Fruit fly (Drosophila melanogaster) whole organism, adult: Measurements from ENCODE around the gene CG13724.

Experiments used
- CG11617 ChIP-seq: fragments of 200-800 bp; sonication (Bioruptor generic); optimal IDR thresholded peaks from 2 replicates; lab custom pipeline; 2017; ENCODE audit warnings: mild to moderate bottlenecking, missing biosample characterization, missing genetic modification reagents, missing genetic modification characterization
- CG12768 ChIP-seq: fragments of 200-800 bp; sonication (Bioruptor generic); optimal IDR thresholded peaks from 2 replicates; lab custom pipeline; 2017; ENCODE audit warnings: missing biosample characterization, missing genetic modification characterization, mild to moderate bottlenecking, moderate library complexity, missing genetic modification reagents
- CG14711 ChIP-seq: fragments of 200-800 bp; sonication (Bioruptor generic); optimal IDR thresholded peaks from 2 replicates; lab custom pipeline; 2018; ENCODE audit warnings: missing biosample characterization, mild to moderate bottlenecking, missing genetic modification characterization, moderate library complexity
- CG1620 ChIP-seq: fragments of 200-800 bp; sonication (Bioruptor generic); optimal IDR thresholded peaks from 2 replicates; lab custom pipeline; 2016; ENCODE audit warnings: missing biosample characterization, missing genetic modification characterization
- CG33017 ChIP-seq: fragments of 200-800 bp; sonication (Bioruptor generic); optimal IDR thresholded peaks from 2 replicates; lab custom pipeline; 2018; ENCODE audit warnings: missing biosample characterization, mild to moderate bottlenecking, missing genetic modification characterization, moderate library complexity
- CG5204 ChIP-seq: fragments of 200-800 bp; sonication (Bioruptor generic); optimal IDR thresholded peaks from 2 replicates; lab custom pipeline; 2016; ENCODE audit warnings: missing biosample characterization, missing genetic modification characterization
- CG7045 ChIP-seq: fragments of 200-800 bp; sonication (Bioruptor generic); optimal IDR thresholded peaks from 2 replicates; lab custom pipeline; 2017; ENCODE audit warnings: missing biosample characterization, mild to moderate bottlenecking, missing genetic modification characterization
- CG7101 ChIP-seq: fragments of 200-800 bp; sonication (Bioruptor generic); optimal IDR thresholded peaks from 2 replicates; lab custom pipeline; 2018; ENCODE audit warnings: missing biosample characterization, mild to moderate bottlenecking, missing genetic modification characterization, moderate library complexity
- Clk ChIP-seq: fragments of 200-800 bp; sonication (Bioruptor generic); optimal IDR thresholded peaks from 2 replicates; lab custom pipeline; 2017; ENCODE audit warnings: missing biosample characterization, missing genetic modification characterization
- Crg-1 ChIP-seq: fragments of 200-800 bp; sonication (Bioruptor generic); optimal IDR thresholded peaks from 2 replicates; lab custom pipeline; 2016; ENCODE audit warnings: missing biosample characterization, missing genetic modification characterization
- Hr96 ChIP-seq: fragments of 200-800 bp; sonication (Bioruptor generic); optimal IDR thresholded peaks from 2 replicates; lab custom pipeline; 2016; ENCODE audit warnings: missing biosample characterization, missing genetic modification characterization
- Mnt ChIP-seq: fragments of 200-800 bp; sonication (Bioruptor generic); optimal IDR thresholded peaks from 2 replicates; lab custom pipeline; 2016; ENCODE audit warnings: missing biosample characterization, mild to moderate bottlenecking, missing genetic modification characterization
- bab1 ChIP-seq: fragments of 200-800 bp; sonication (Bioruptor generic); optimal IDR thresholded peaks from 3 replicates; lab custom pipeline; 2019; ENCODE audit warnings: missing biosample characterization, mild to moderate bottlenecking, missing genetic modification characterization, moderate library complexity
- cic ChIP-seq: fragments of 200-800 bp; sonication (Bioruptor generic); optimal IDR thresholded peaks from 2 replicates; lab custom pipeline; 2017; ENCODE audit warnings: missing biosample characterization, mild to moderate bottlenecking, missing genetic modification characterization, moderate library complexity
- cnc ChIP-seq, 2 experiments: fragments of >200 bp; optimal IDR thresholded peaks; 2 replicates each; lab custom pipeline; 2017
- kay ChIP-seq: fragments of 200-800 bp; sonication (Bioruptor generic); peaks from one replicate; lab custom pipeline; 2016; ENCODE audit warnings: missing biosample characterization, missing genetic modification characterization, borderline replicate concordance
- ovo ChIP-seq: fragments of 200-800 bp; sonication (Bioruptor generic); optimal IDR thresholded peaks from 2 replicates; lab custom pipeline; 2016; ENCODE audit warnings: missing biosample characterization, missing genetic modification characterization
- pad ChIP-seq: fragments of 200-800 bp; sonication (Bioruptor generic); optimal IDR thresholded peaks from 3 replicates; lab custom pipeline; 2017; ENCODE audit warnings: missing biosample characterization, missing genetic modification characterization, mild to moderate bottlenecking, moderate library complexity, missing genetic modification reagents
- tj ChIP-seq: fragments of 200-800 bp; sonication (Bioruptor generic); optimal IDR thresholded peaks from 3 replicates; lab custom pipeline; 2017; ENCODE audit warnings: missing biosample characterization, mild to moderate bottlenecking, missing genetic modification characterization, moderate library complexity
- toe ChIP-seq: fragments of 200-800 bp; sonication (Bioruptor generic); optimal IDR thresholded peaks from 2 replicates; lab custom pipeline; 2016; ENCODE audit warnings: missing biosample characterization, missing genetic modification characterization

CG13724 gene

DNA sequence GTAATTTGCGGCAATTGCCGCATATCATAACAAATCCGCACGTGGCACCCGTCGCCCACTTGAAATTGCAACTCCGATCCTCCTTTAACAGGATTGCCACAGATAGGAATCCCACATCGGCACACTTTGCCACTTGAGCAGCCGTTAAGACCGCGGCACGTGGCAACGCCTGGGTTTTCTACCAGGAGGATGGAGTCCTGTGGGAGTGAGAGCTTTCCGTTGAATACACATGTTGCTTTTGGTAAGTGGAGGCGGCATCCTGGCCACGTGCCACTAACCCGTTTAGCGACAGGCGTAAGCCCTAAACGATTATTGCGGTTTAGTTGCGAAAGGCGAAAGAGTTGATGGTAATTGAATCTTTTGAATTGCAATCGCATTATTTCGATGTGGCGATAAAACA lies 35.8 kb downstream of the CG13724 start:
- TF ChIP-seq bab1 (GFP tag; lab: Kevin White, UChicago) = no peak
- no peak for TF ChIP-seq pad (GFP tag; lab: Kevin White, UChicago)
- TF ChIP-seq CG14711 (tag; lab: Kevin White, UChicago) = no peak
- TF ChIP-seq cic (GFP tag; lab: Kevin White, UChicago) = no peak
- TF ChIP-seq ovo (GFP tag; lab: Kevin White, UChicago) = no peak
- no peak for TF ChIP-seq CG7101 (tag; lab: Kevin White, UChicago)
- TF ChIP-seq CG5204 (GFP tag; lab: Kevin White, UChicago) = no peak
- TF ChIP-seq CG12768 (GFP tag; lab: Kevin White, UChicago) = no peak
- no peak for TF ChIP-seq kay (GFP tag; lab: Kevin White, UChicago)
- no peak for TF ChIP-seq CG1620
- no peak for TF ChIP-seq toe (GFP tag; lab: Kevin White, UChicago)
- no peak for TF ChIP-seq Crg-1 (GFP tag; lab: Kevin White, UChicago)
- no peak for TF ChIP-seq tj
- TF ChIP-seq Clk (GFP tag; lab: Kevin White, UChicago) = no peak
- TF ChIP-seq Hr96 (GFP tag; lab: Kevin White, UChicago) = no peak
- TF ChIP-seq Mnt (GFP tag; lab: Kevin White, UChicago) = no peak
- TF ChIP-seq CG33017 (tag; lab: Kevin White, UChicago) = no peak
- TF ChIP-seq CG11617 (GFP tag; lab: Kevin White, UChicago) = no peak
- no peak for TF ChIP-seq cnc (optimal IDR thresholded peaks at IDR 0.05; lab: Kevin White, UChicago)

- no peak for TF ChIP-seq toe (GFP tag; lab: Kevin White, UChicago)
- no peak for TF ChIP-seq cnc (optimal IDR thresholded peaks at IDR 0.05; lab: Kevin White, UChicago)
- no peak for TF ChIP-seq CG7101 (tag; lab: Kevin White, UChicago)
- TF ChIP-seq cic (GFP tag; lab: Kevin White, UChicago) = no peak
- no peak for TF ChIP-seq CG33017 (tag; lab: Kevin White, UChicago)
- TF ChIP-seq CG11617 (GFP tag; lab: Kevin White, UChicago) = no peak
Observed at dm6 chr3L:17359225-17359773, 36.7 kb downstream of the CG13724 start, which contains the start of gene tap. Gene tap (plus strand): TSS chr3L:17359682.

DNA sequence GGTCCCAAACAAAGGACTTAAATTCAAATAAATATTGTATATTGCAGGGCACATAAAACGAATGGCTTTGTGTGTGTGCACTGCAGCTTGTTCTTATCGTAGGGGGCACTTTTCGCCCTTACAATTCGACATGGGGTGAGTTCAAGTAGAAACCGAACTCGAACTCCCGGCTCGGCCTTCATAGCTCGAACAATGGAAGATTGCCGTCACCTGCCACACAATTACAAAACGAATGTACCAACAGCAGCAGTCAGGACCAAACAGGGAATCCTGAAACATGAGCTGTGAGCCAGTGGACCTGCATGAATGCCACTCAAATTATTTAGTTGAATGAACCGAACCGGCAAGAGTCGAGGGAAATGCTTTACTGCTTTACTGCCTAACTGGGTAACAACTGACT lies 39.3 kb downstream of the CG13724 start:
- TF ChIP-seq CG12768 (GFP tag; lab: Kevin White, UChicago) = no peak
- TF ChIP-seq cnc (optimal IDR thresholded peaks at IDR 0.05; lab: Kevin White, UChicago) = no peak

dm6 chr3L:17362940-17363339 lies 40.3 kb downstream of the CG13724 start:
- TF ChIP-seq cic (GFP tag; lab: Kevin White, UChicago) = no peak
- no peak for TF ChIP-seq CG14711 (tag; lab: Kevin White, UChicago)
- TF ChIP-seq CG7101 (tag; lab: Kevin White, UChicago) = no peak
- TF ChIP-seq CG33017 (tag; lab: Kevin White, UChicago) = no peak
- no peak for TF ChIP-seq CG1620
- TF ChIP-seq tj = no peak
- TF ChIP-seq ovo (GFP tag; lab: Kevin White, UChicago) = no peak
- no peak for TF ChIP-seq Crg-1 (GFP tag; lab: Kevin White, UChicago)
- TF ChIP-seq Hr96 (GFP tag; lab: Kevin White, UChicago) = no peak
- TF ChIP-seq toe (GFP tag; lab: Kevin White, UChicago) = no peak
- TF ChIP-seq CG11617 (GFP tag; lab: Kevin White, UChicago) = no peak

DNA sequence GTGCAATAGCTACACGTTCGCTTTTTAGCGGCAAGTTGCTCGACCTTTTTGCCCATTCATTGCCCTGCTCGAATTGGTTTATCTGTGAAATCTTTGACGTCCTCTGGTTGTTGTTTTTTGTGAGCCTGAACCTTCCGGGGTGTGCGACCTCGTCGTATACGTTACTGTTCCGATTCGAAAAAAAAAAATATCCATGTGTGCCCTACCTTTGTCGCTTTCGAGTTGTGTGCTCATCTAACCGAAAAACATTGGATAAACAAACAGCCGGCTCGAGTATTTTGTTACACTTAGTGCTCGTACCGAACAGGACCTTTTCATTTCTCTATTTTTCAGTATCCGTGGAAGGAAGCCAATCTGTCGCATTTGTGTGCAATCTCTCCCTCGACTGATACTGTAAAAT lies 41.4 kb downstream of the CG13724 start:
- TF ChIP-seq CG33017 (tag; lab: Kevin White, UChicago) (no peak), CG1620 (no peak), kay (GFP tag; lab: Kevin White, UChicago) (no peak), CG7045 (GFP tag; lab: Kevin White, UChicago) (no peak), Hr96 (GFP tag; lab: Kevin White, UChicago) (no peak), CG7101 (tag; lab: Kevin White, UChicago) (no peak), CG14711 (tag; lab: Kevin White, UChicago) (no peak), bab1 (GFP tag; lab: Kevin White, UChicago) (no peak), Mnt (GFP tag; lab: Kevin White, UChicago) (no peak), CG5204 (GFP tag; lab: Kevin White, UChicago) (no peak), ovo (GFP tag; lab: Kevin White, UChicago) (no peak), CG12768 (GFP tag; lab: Kevin White, UChicago) (no peak), Crg-1 (GFP tag; lab: Kevin White, UChicago) (no peak), pad (GFP tag; lab: Kevin White, UChicago) (no peak), Clk (GFP tag; lab: Kevin White, UChicago) (no peak), toe (GFP tag; lab: Kevin White, UChicago) (no peak), CG11617 (GFP tag; lab: Kevin White, UChicago) (no peak), cic (GFP tag; lab: Kevin White, UChicago) (no peak), tj (no peak), cnc (optimal IDR thresholded peaks at IDR 0.05; lab: Kevin White, UChicago) (no peak)

DNA sequence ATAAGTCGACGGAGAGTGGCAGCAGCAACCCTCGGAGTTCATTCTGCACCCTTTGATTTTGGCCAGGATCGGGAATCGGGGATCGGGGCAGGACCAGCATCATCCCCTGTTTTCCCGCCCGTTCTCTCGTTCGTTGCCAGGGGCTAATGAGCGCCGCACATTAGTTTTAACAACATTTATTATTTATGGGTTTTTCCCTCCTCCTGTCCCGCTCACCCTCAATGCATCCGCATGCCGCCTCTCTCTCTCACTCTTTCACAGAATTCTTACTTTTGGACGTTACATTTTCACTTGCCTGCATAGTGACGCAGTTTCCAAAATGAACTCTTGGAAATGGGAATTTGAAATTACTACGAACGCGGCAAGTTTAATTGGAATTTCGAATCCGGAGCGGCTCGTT lies 44.3 kb downstream of the CG13724 start:
- no peak for TF ChIP-seq Mnt (GFP tag; lab: Kevin White, UChicago)
- TF ChIP-seq pad (GFP tag; lab: Kevin White, UChicago) = no peak
- TF ChIP-seq CG5204 (GFP tag; lab: Kevin White, UChicago) = no peak
- no peak for TF ChIP-seq Crg-1 (GFP tag; lab: Kevin White, UChicago)
- TF ChIP-seq toe (GFP tag; lab: Kevin White, UChicago) = no peak
- TF ChIP-seq CG33017 (tag; lab: Kevin White, UChicago) = no peak
- TF ChIP-seq kay (GFP tag; lab: Kevin White, UChicago) = no peak
- no peak for TF ChIP-seq Hr96 (GFP tag; lab: Kevin White, UChicago)
- TF ChIP-seq ovo (GFP tag; lab: Kevin White, UChicago) = no peak
- TF ChIP-seq cic (GFP tag; lab: Kevin White, UChicago) = no peak
- no peak for TF ChIP-seq CG1620
- no peak for TF ChIP-seq Clk (GFP tag; lab: Kevin White, UChicago)
